Fruit fly (Drosophila melanogaster) whole organism, embryonic: ENCODE data around the gene Lamtor4.
A peak's percentile ranks its signal among the peaks of the same experiment; 100 is the strongest.

ENCODE experiments used
- Asciz ChIP-seq: fragments of 200-800 bp; sonication (Bioruptor generic); optimal IDR thresholded peaks from 2 replicates; lab custom pipeline; 2017; ENCODE audit warnings: missing biosample characterization, mild to moderate bottlenecking, missing genetic modification characterization, missing genetic modification reagents
- Bteb2 ChIP-seq: fragments of 200-800 bp; sonication (Bioruptor generic); optimal IDR thresholded peaks from 2 replicates; lab custom pipeline; 2016; ENCODE audit warnings: missing biosample characterization, missing genetic modification characterization
- CG10543 ChIP-seq: fragments of 200-800 bp; sonication (Bioruptor generic); optimal IDR thresholded peaks from 3 replicates; lab custom pipeline; 2017; ENCODE audit warnings: missing biosample characterization, mild to moderate bottlenecking, missing genetic modification characterization, moderate library complexity
- CG10565 ChIP-seq: fragments of 200-800 bp; sonication (Bioruptor generic); optimal IDR thresholded peaks from 3 replicates; lab custom pipeline; 2016; ENCODE audit warnings: missing biosample characterization, mild to moderate bottlenecking, missing genetic modification characterization
- CG11504 ChIP-seq: fragments of 200-800 bp; sonication (Bioruptor generic); optimal IDR thresholded peaks from 3 replicates; lab custom pipeline; 2019; ENCODE audit warnings: missing biosample characterization, mild to moderate bottlenecking, missing genetic modification characterization, moderate library complexity
- CG11695 ChIP-seq: fragments of 200-800 bp; sonication (Bioruptor generic); IDR thresholded peaks from 3 replicates; pipeline ENCODE4 v1.3.6; 2022; ENCODE audit warnings: missing biosample characterization, missing genetic modification characterization
- CG13894 ChIP-seq: fragments of 200-800 bp; sonication (Bioruptor generic); optimal IDR thresholded peaks from 3 replicates; lab custom pipeline; 2018; ENCODE audit warnings: missing biosample characterization, mild to moderate bottlenecking, missing genetic modification characterization, moderate library complexity
- CG14710 ChIP-seq: fragments of 200-800 bp; sonication (Bioruptor generic); optimal IDR thresholded peaks from 3 replicates; lab custom pipeline; 2019; ENCODE audit warnings: missing biosample characterization, mild to moderate bottlenecking, missing genetic modification characterization, moderate library complexity
- CG1603 ChIP-seq: fragments of 200-800 bp; sonication (Bioruptor generic); optimal IDR thresholded peaks from 2 replicates; lab custom pipeline; 2019; ENCODE audit warnings: missing biosample characterization, mild to moderate bottlenecking, missing genetic modification characterization, moderate library complexity
- CG17829 ChIP-seq: fragments of 200-800 bp; optimal IDR thresholded peaks from 2 replicates; lab custom pipeline; 2019; ENCODE audit warnings: missing biosample characterization, mild to moderate bottlenecking, missing genetic modification characterization, moderate library complexity
- CG18764 ChIP-seq: fragments of 200-800 bp; sonication (Bioruptor generic); optimal IDR thresholded peaks from 3 replicates; lab custom pipeline; 2016; ENCODE audit warnings: missing biosample characterization, missing genetic modification characterization
- CG2678 ChIP-seq: fragments of 200-800 bp; sonication (Bioruptor generic); optimal IDR thresholded peaks from 3 replicates; lab custom pipeline; 2019; ENCODE audit warnings: missing biosample characterization, mild to moderate bottlenecking, missing genetic modification characterization, moderate library complexity
- CG2875 ChIP-seq: fragments of 200-800 bp; sonication (Bioruptor generic); optimal IDR thresholded peaks from 2 replicates; lab custom pipeline; 2017; ENCODE audit warnings: missing biosample characterization, mild to moderate bottlenecking, missing genetic modification characterization, missing genetic modification reagents
- CG34422 ChIP-seq: fragments of 200-800 bp; sonication (Bioruptor generic); IDR thresholded peaks from 3 replicates; pipeline ENCODE4 v1.3.6; 2022; ENCODE audit warnings: missing biosample characterization, missing genetic modification characterization
- CG42726 ChIP-seq: fragments of 200-800 bp; sonication (Bioruptor generic); IDR thresholded peaks from 2 replicates; pipeline ENCODE4 v1.3.6; 2022; ENCODE audit warnings: missing biosample characterization, missing genetic modification characterization; ENCODE audit not compliant: partially characterized antibody
- CG4854 ChIP-seq: fragments of 200-800 bp; sonication (Bioruptor generic); optimal IDR thresholded peaks from 2 replicates; lab custom pipeline; 2016; ENCODE audit warnings: missing biosample characterization, missing genetic modification characterization, inconsistent platforms
- CG6689 ChIP-seq: fragments of 200-800 bp; sonication (Bioruptor generic); IDR thresholded peaks from 2 replicates; pipeline ENCODE4 v1.3.6; 2022; ENCODE audit warnings: missing biosample characterization, missing genetic modification characterization
- CG7271 ChIP-seq: fragments of 200-800 bp; sonication (Bioruptor generic); optimal IDR thresholded peaks from 2 replicates; lab custom pipeline; 2018; ENCODE audit warnings: missing biosample characterization, mild to moderate bottlenecking, missing genetic modification characterization, moderate library complexity
- CG8089 ChIP-seq: fragments of 200-800 bp; sonication (Bioruptor generic); optimal IDR thresholded peaks from 3 replicates; lab custom pipeline; 2016; ENCODE audit warnings: missing biosample characterization, missing genetic modification characterization
- CG8388 ChIP-seq: fragments of 200-800 bp; sonication (Bioruptor generic); optimal IDR thresholded peaks from 2 replicates; lab custom pipeline; 2019; ENCODE audit warnings: missing biosample characterization, mild to moderate bottlenecking, missing genetic modification characterization, moderate library complexity
- CG9876 ChIP-seq: fragments of 200-800 bp; sonication (Bioruptor generic); optimal IDR thresholded peaks from 2 replicates; lab custom pipeline; 2016; ENCODE audit warnings: missing biosample characterization, missing genetic modification characterization
- Chrac-16 ChIP-seq: fragments of 200-800 bp; sonication (Bioruptor generic); optimal IDR thresholded peaks from 3 replicates; lab custom pipeline; 2016; ENCODE audit warnings: missing biosample characterization, missing genetic modification characterization
- Dbx ChIP-seq: fragments of 200-800 bp; sonication (Bioruptor generic); IDR thresholded peaks from 3 replicates; pipeline ENCODE4 v1.3.6; 2022; ENCODE audit warnings: missing biosample characterization, missing genetic modification characterization
- Dip3 ChIP-seq: fragments of 200-800 bp; sonication (Bioruptor generic); optimal IDR thresholded peaks from 3 replicates; lab custom pipeline; 2016; ENCODE audit warnings: missing biosample characterization, missing genetic modification characterization
- Dll ChIP-seq: fragments of 200-800 bp; sonication (Bioruptor generic); IDR thresholded peaks from 4 replicates; pipeline ENCODE4 v1.3.6; 2022; ENCODE audit warnings: missing biosample characterization, missing genetic modification characterization; ENCODE audit not compliant: partially characterized antibody
- E2f1 ChIP-seq: fragments of 200-800 bp; sonication (Bioruptor generic); IDR thresholded peaks from 2 replicates; pipeline ENCODE4 v1.3.6; 2022; ENCODE audit warnings: missing biosample characterization, missing genetic modification characterization
- E2f2 ChIP-seq: fragments of 200-800 bp; sonication (Bioruptor generic); IDR thresholded peaks from 2 replicates; pipeline ENCODE4 v1.3.6; 2022; ENCODE audit warnings: missing biosample characterization, missing genetic modification characterization
- Elba2 ChIP-seq: fragments of 200-800 bp; sonication (Bioruptor generic); optimal IDR thresholded peaks from 3 replicates; lab custom pipeline; 2016; ENCODE audit warnings: missing biosample characterization, missing genetic modification characterization
- HLHmδ ChIP-seq: fragments of 200-800 bp; sonication (Bioruptor generic); optimal IDR thresholded peaks from 2 replicates; lab custom pipeline; 2018; ENCODE audit warnings: missing biosample characterization, mild to moderate bottlenecking, missing genetic modification characterization, moderate library complexity
- Hey ChIP-seq: fragments of 200-800 bp; sonication (Bioruptor generic); optimal IDR thresholded peaks from 3 replicates; lab custom pipeline; 2018; ENCODE audit warnings: missing biosample characterization, mild to moderate bottlenecking, missing genetic modification characterization
- Lpt ChIP-seq: fragments of >200 bp; optimal IDR thresholded peaks from 2 replicates; lab custom pipeline; 2018; ENCODE audit warnings: missing biosample characterization, missing genetic modification characterization
- MTF-1 ChIP-seq: fragments of 200-800 bp; sonication (Bioruptor generic); optimal IDR thresholded peaks from 2 replicates; lab custom pipeline; 2018; ENCODE audit warnings: missing biosample characterization, mild to moderate bottlenecking, missing genetic modification characterization, borderline replicate concordance
- Xbp1 ChIP-seq: fragments of 200-800 bp; sonication (Bioruptor generic); optimal IDR thresholded peaks from 3 replicates; lab custom pipeline; 2016; ENCODE audit warnings: missing biosample characterization, mild to moderate bottlenecking, missing genetic modification characterization
- bab2 ChIP-seq: fragments of 200-800 bp; sonication (Bioruptor generic); optimal IDR thresholded peaks from 2 replicates; lab custom pipeline; 2016; ENCODE audit warnings: missing biosample characterization, missing genetic modification characterization
- cato ChIP-seq: fragments of 200-800 bp; sonication (Bioruptor generic); optimal IDR thresholded peaks from 2 replicates; lab custom pipeline; 2016; ENCODE audit warnings: missing biosample characterization, missing genetic modification characterization, borderline replicate concordance
- danr ChIP-seq: fragments of 200-800 bp; sonication (Bioruptor generic); IDR thresholded peaks from 2 replicates; pipeline ENCODE4 v1.3.6; 2022; ENCODE audit warnings: missing biosample characterization, missing genetic modification characterization
- dm ChIP-seq: fragments of 200-800 bp; sonication (Bioruptor generic); optimal IDR thresholded peaks from 3 replicates; lab custom pipeline; 2016; ENCODE audit warnings: missing biosample characterization, missing genetic modification characterization
- dysf ChIP-seq: fragments of 200-800 bp; sonication (Bioruptor generic); IDR thresholded peaks from 3 replicates; pipeline ENCODE4 v1.3.6; 2022; ENCODE audit warnings: missing biosample characterization, missing genetic modification characterization
- gce ChIP-seq: fragments of 200-800 bp; sonication (Bioruptor generic); IDR thresholded peaks from 3 replicates; pipeline ENCODE4 v1.3.6; 2022; ENCODE audit warnings: missing biosample characterization, missing genetic modification characterization
- gsb ChIP-seq: fragments of 200-800 bp; sonication (Bioruptor generic); IDR thresholded peaks from 2 replicates; pipeline ENCODE4 v1.3.6; 2022; ENCODE audit warnings: missing biosample characterization, missing genetic modification characterization
- ken ChIP-seq: fragments of 200-800 bp; sonication (Bioruptor generic); IDR thresholded peaks from 3 replicates; pipeline ENCODE4 v1.3.6; 2022; ENCODE audit warnings: missing biosample characterization, missing genetic modification characterization
- lmd ChIP-seq: fragments of 200-800 bp; sonication (Bioruptor generic); IDR thresholded peaks from 2 replicates; pipeline ENCODE4 v1.3.6; 2022; ENCODE audit warnings: missing biosample characterization, missing genetic modification characterization
- nom ChIP-seq: fragments of 200-800 bp; sonication (Bioruptor generic); optimal IDR thresholded peaks from 2 replicates; lab custom pipeline; 2017; ENCODE audit warnings: missing biosample characterization, missing genetic modification characterization, mild to moderate bottlenecking, moderate library complexity, missing genetic modification reagents
- pum ChIP-seq: fragments of 200-800 bp; sonication (Bioruptor generic); optimal IDR thresholded peaks from 2 replicates; lab custom pipeline; 2016; ENCODE audit warnings: missing biosample characterization, missing genetic modification characterization
- pzg ChIP-seq: fragments of 200-800 bp; sonication (Bioruptor generic); optimal IDR thresholded peaks from 3 replicates; lab custom pipeline; 2018; ENCODE audit warnings: missing biosample characterization, mild to moderate bottlenecking, missing genetic modification characterization, moderate library complexity
- ranshi ChIP-seq: fragments of 200-800 bp; sonication (Bioruptor generic); IDR thresholded peaks from 2 replicates; pipeline ENCODE4 v1.3.6; 2022; ENCODE audit warnings: missing biosample characterization, missing genetic modification characterization
- slou ChIP-seq: fragments of 200-800 bp; sonication (Bioruptor generic); optimal IDR thresholded peaks from 3 replicates; lab custom pipeline; 2016; ENCODE audit warnings: missing biosample characterization, missing genetic modification characterization
- sna ChIP-seq: fragments of 200-800 bp; sonication (Bioruptor generic); IDR thresholded peaks from 2 replicates; pipeline ENCODE4 v1.3.6; 2022; ENCODE audit warnings: missing biosample characterization, missing genetic modification characterization; ENCODE audit not compliant: partially characterized antibody
- tap ChIP-seq: fragments of 200-800 bp; optimal IDR thresholded peaks from 3 replicates; lab custom pipeline; 2019; ENCODE audit warnings: missing biosample characterization, mild to moderate bottlenecking, missing genetic modification characterization, moderate library complexity
- tio ChIP-seq: fragments of 200-800 bp; sonication (Bioruptor generic); optimal IDR thresholded peaks from 2 replicates; lab custom pipeline; 2017; ENCODE audit warnings: missing biosample characterization, missing genetic modification characterization, inconsistent platforms
- unpg ChIP-seq: fragments of 200-800 bp; sonication (Bioruptor generic); optimal IDR thresholded peaks from 3 replicates; lab custom pipeline; 2018; ENCODE audit warnings: missing biosample characterization, mild to moderate bottlenecking, missing genetic modification characterization, moderate library complexity
- zf30C ChIP-seq: fragments of 200-800 bp; sonication (Bioruptor generic); optimal IDR thresholded peaks from 3 replicates; lab custom pipeline; 2018; ENCODE audit warnings: missing biosample characterization, mild to moderate bottlenecking, missing genetic modification characterization

Lamtor4 gene

dm6 chr3L:3868014-3868413 lies 28.7 kb upstream of the Lamtor4 start (continued):
- no peak for TF ChIP-seq ranshi
- no peak for TF ChIP-seq gsb
- peak; percentile 50 for TF ChIP-seq CG1603
- peak; percentile 3 for TF ChIP-seq CG14710
- TF ChIP-seq E2f1 (GFP tag; lab: Robert Waterston, UW), result no peak
- no peak for TF ChIP-seq Xbp1 (GFP tag; lab: Kevin White, UChicago)
- TF ChIP-seq bab2 (GFP tag; lab: Kevin White, UChicago), result no peak
- no peak for TF ChIP-seq CG42726 (GFP tag; lab: Robert Waterston, UW)
- TF ChIP-seq CG4854 (GFP tag; lab: Kevin White, UChicago), result no peak
- TF ChIP-seq CG34422 (GFP tag; lab: Robert Waterston, UW), result no peak
- no peak for TF ChIP-seq CG2875
- TF ChIP-seq CG8388, result peak; percentile 29
- TF ChIP-seq CG9876, result no peak
- TF ChIP-seq CG11695 (GFP tag; lab: Robert Waterston, UW), result 0 out of 3 replicates have a peak, but pooled peaks have one; percentile 23
- no peak for TF ChIP-seq dysf (GFP tag; lab: Robert Waterston, UW)
- no peak for TF ChIP-seq HLHmδ (GFP tag; lab: Kevin White, UChicago)
- no peak for TF ChIP-seq danr
- TF ChIP-seq CG8089 (GFP tag; lab: Kevin White, UChicago), result no peak
- peak; percentile 32; the same call in 1 of the 2 replicates for TF ChIP-seq lmd (GFP tag; lab: Robert Waterston, UW)
- peak; percentile 27 for TF ChIP-seq CG17829
- TF ChIP-seq CG2678 (tag; lab: Kevin White, UChicago), result no peak
- TF ChIP-seq pum (GFP tag; lab: Kevin White, UChicago), result no peak
- TF ChIP-seq slou (GFP tag; lab: Kevin White, UChicago), result no peak
- TF ChIP-seq CG7271 (tag; lab: Kevin White, UChicago), result no peak
- no peak for TF ChIP-seq MTF-1
- peak; percentile 39 for TF ChIP-seq unpg
- TF ChIP-seq Bteb2 (GFP tag; lab: Kevin White, UChicago), result no peak
- no peak for TF ChIP-seq Hey (tag; lab: Kevin White, UChicago)
- no peak for TF ChIP-seq Lpt (GFP tag; lab: Kevin White, UChicago)
- no peak for TF ChIP-seq pzg (GFP tag; lab: Kevin White, UChicago)
- no peak for TF ChIP-seq CG18764 (GFP tag; lab: Kevin White, UChicago)
- no peak for TF ChIP-seq nom (GFP tag; lab: Kevin White, UChicago)
- no peak for TF ChIP-seq Asciz (GFP tag; lab: Kevin White, UChicago)
- TF ChIP-seq Dbx (GFP tag; lab: Robert Waterston, UW), result no peak
- TF ChIP-seq Dip3 (GFP tag; lab: Kevin White, UChicago), result no peak
- no peak for TF ChIP-seq Dll (GFP tag; lab: Robert Waterston, UW)
- no peak for TF ChIP-seq ken (GFP tag; lab: Robert Waterston, UW)
- no peak for TF ChIP-seq gce (GFP tag; lab: Robert Waterston, UW)
- TF ChIP-seq tap (tag; lab: Kevin White, UChicago), result no peak
- TF ChIP-seq E2f2 (GFP tag; lab: Robert Waterston, UW), result no peak
- TF ChIP-seq zf30C, result no peak
- no peak for TF ChIP-seq CG11504 (tag; lab: Kevin White, UChicago)
- TF ChIP-seq CG13894, result no peak
- no peak for TF ChIP-seq CG10543 (GFP tag; lab: Kevin White, UChicago)
- TF ChIP-seq CG6689, result peak; percentile 53
- no peak for TF ChIP-seq Elba2 (GFP tag; lab: Kevin White, UChicago)
- TF ChIP-seq tio, result no peak
- no peak for TF ChIP-seq cato (GFP tag; lab: Kevin White, UChicago)
- no peak for TF ChIP-seq dm
- TF ChIP-seq sna (GFP tag; lab: Robert Waterston, UW), result no peak
- TF ChIP-seq CG10565 (GFP tag; lab: Kevin White, UChicago), result no peak
- peak; percentile 30 for TF ChIP-seq Chrac-16 (GFP tag; lab: Kevin White, UChicago)
